Fruit fly (Drosophila melanogaster): ENCODE data around the gene CG15922.

- TF ChIP-seq CG8478 (optimal IDR thresholded peaks at IDR 0.05) (no peak), CTCF (optimal IDR thresholded peaks at IDR 0.05) (no peak)
Observed at dm6 chr3R:20581376-20581775, 21.3 kb upstream of the CG15922 start, which contains the start of gene CG34008.
